Fruit fly (Drosophila melanogaster) whole organism, embryonic: ENCODE data around the gene cu.

Experiments
- CG7928 ChIP-seq: fragments of 200-800 bp; sonication (Bioruptor generic); optimal IDR thresholded peaks from 2 replicates; lab custom pipeline; 2017; ENCODE audit warnings: missing biosample characterization, mild to moderate bottlenecking, missing genetic modification characterization
- Hr78 ChIP-seq, 2 experiments: fragments of 200-800 bp in 1 of 2; fragments of >200 bp in 1 of 2; sonication (Bioruptor generic) in 1 of 2; optimal IDR thresholded peaks; 2 replicates each; lab custom pipeline; 2017 to 2019; ENCODE audit warnings: missing biosample characterization in 2 of 2, missing genetic modification characterization in 2 of 2, mild to moderate bottlenecking in 1 of 2, moderate library complexity in 1 of 2
- MBD-R2 ChIP-seq: fragments of 200-800 bp; sonication (Bioruptor generic); IDR thresholded peaks from 2 replicates; pipeline ENCODE4 v1.3.6; 2022; ENCODE audit warnings: missing biosample characterization, missing genetic modification characterization
- twi ChIP-seq: fragments of 200-800 bp; optimal IDR thresholded peaks from 2 replicates; lab custom pipeline; 2019; ENCODE audit warnings: missing biosample characterization, mild to moderate bottlenecking, missing genetic modification characterization, moderate library complexity
- zen ChIP-seq: fragments of 200-800 bp; sonication (Bioruptor generic); optimal IDR thresholded peaks from 3 replicates; lab custom pipeline; 2018; ENCODE audit warnings: missing biosample characterization, mild to moderate bottlenecking, missing genetic modification characterization, moderate library complexity

- TF ChIP-seq zen = no peak
- TF ChIP-seq MBD-R2 (GFP tag; lab: Robert Waterston, UW) = no peak
- no peak for TF ChIP-seq twi (tag; lab: Kevin White, UChicago)
- TF ChIP-seq CG7928 (GFP tag; lab: Kevin White, UChicago) = no peak
- TF ChIP-seq Hr78 (GFP tag; optimal IDR thresholded peaks at IDR 0.05; lab: Kevin White, UChicago) = no peak
These were observed 43.6 kb upstream of the cu start, which contains the start of gene Ugt302K1 for dm6 chr3R:11153799-11154273.
